Worm (Caenorhabditis elegans) whole organism, L2 larva: ENCODE data around the gene glb-20.

ENCODE experiments used
- C34F6.9 ChIP-seq: fragments of 150-350 bp; optimal IDR thresholded peaks from 2 replicates; lab custom pipeline; 2014; ENCODE audit warnings: missing biosample characterization, missing genetic modification characterization
- F13H6.1 ChIP-seq: sonication (generic microtip); optimal IDR thresholded peaks from 2 replicates; lab custom pipeline; 2016; ENCODE audit warnings: missing genetic modification characterization, missing compliant biosample characterization
- R02D3.7 ChIP-seq: fragments of 150-350 bp; optimal IDR thresholded peaks from 2 replicates; lab custom pipeline; 2014; ENCODE audit warnings: missing biosample characterization, missing genetic modification characterization
- Y55F3AM.14 ChIP-seq: fragments of 200-800 bp; sonication (Bioruptor generic); optimal IDR thresholded peaks from 2 replicates; lab custom pipeline; 2018; ENCODE audit warnings: mild to moderate bottlenecking, missing genetic modification characterization, missing compliant biosample characterization
- blmp-1 ChIP-seq: sonication (generic microtip); optimal IDR thresholded peaks from 2 replicates; lab custom pipeline; 2017; ENCODE audit warnings: missing genetic modification characterization, mild to moderate bottlenecking, missing compliant biosample characterization, antibody characterized with exemption, moderate library complexity; ENCODE audit not compliant: insufficient read depth
- ceh-16 ChIP-seq: fragments of 150-350 bp; optimal IDR thresholded peaks from 2 replicates; lab custom pipeline; 2014; ENCODE audit warnings: missing biosample characterization, missing genetic modification characterization
- ceh-82 ChIP-seq: fragments of 150-350 bp; optimal IDR thresholded peaks from 2 replicates; lab custom pipeline; 2014; ENCODE audit warnings: missing biosample characterization, missing genetic modification characterization
- crh-2 ChIP-seq: sonication (generic microtip); optimal IDR thresholded peaks from 2 replicates; lab custom pipeline; 2017; ENCODE audit warnings: missing biosample characterization, missing genetic modification characterization
- dmd-4 ChIP-seq: sonication (generic microtip); optimal IDR thresholded peaks from 2 replicates; lab custom pipeline; 2017; ENCODE audit warnings: missing biosample characterization, missing genetic modification characterization
- gmeb-1 ChIP-seq: fragments of 150-350 bp; optimal IDR thresholded peaks from 2 replicates; lab custom pipeline; 2014; ENCODE audit warnings: missing biosample characterization, missing genetic modification characterization
- lin-11 ChIP-seq: fragments of 150-350 bp; sonication (generic microtip); optimal IDR thresholded peaks from 2 replicates; lab custom pipeline; 2014; ENCODE audit warnings: missing biosample characterization, missing genetic modification characterization, inconsistent platforms, mixed read lengths
- lin-13 ChIP-seq: fragments of 150-350 bp; optimal IDR thresholded peaks from 2 replicates; lab custom pipeline; 2014; ENCODE audit warnings: missing biosample characterization, missing genetic modification reagents, missing genetic modification characterization
- lin-39 ChIP-seq: fragments of 150-350 bp; optimal IDR thresholded peaks from 2 replicates; lab custom pipeline; 2014; ENCODE audit warnings: missing biosample characterization, missing genetic modification reagents, missing genetic modification characterization
- lsy-2 ChIP-seq, 2 experiments: fragments of 150-350 bp in 1 of 2; sonication (generic microtip) in 1 of 2; optimal IDR thresholded peaks; 2 replicates each; lab custom pipeline; 2014 to 2017; ENCODE audit warnings: missing biosample characterization in 2 of 2, missing genetic modification characterization in 2 of 2
- mbf-1 ChIP-seq: sonication (generic microtip); optimal IDR thresholded peaks from 2 replicates; lab custom pipeline; 2017; ENCODE audit warnings: missing biosample characterization, missing genetic modification characterization
- nhr-10 ChIP-seq: sonication (generic microtip); optimal IDR thresholded peaks from 2 replicates; lab custom pipeline; 2017; ENCODE audit warnings: missing biosample characterization, missing genetic modification characterization
- nhr-11 ChIP-seq: fragments of 150-350 bp; optimal IDR thresholded peaks from 2 replicates; lab custom pipeline; 2014; ENCODE audit warnings: missing biosample characterization, missing genetic modification characterization
- nhr-12 ChIP-seq: fragments of 150-350 bp; optimal IDR thresholded peaks from 2 replicates; lab custom pipeline; 2014; ENCODE audit warnings: missing biosample characterization, missing genetic modification characterization
- nhr-129 ChIP-seq: fragments of 150-350 bp; optimal IDR thresholded peaks from 2 replicates; lab custom pipeline; 2014; ENCODE audit warnings: missing biosample characterization, missing genetic modification characterization
- nhr-23 ChIP-seq: fragments of 150-350 bp; optimal IDR thresholded peaks from 2 replicates; lab custom pipeline; 2014; ENCODE audit warnings: missing biosample characterization, missing genetic modification reagents, missing genetic modification characterization
- peb-1 ChIP-seq: fragments of 150-350 bp; optimal IDR thresholded peaks from 2 replicates; lab custom pipeline; 2014; ENCODE audit warnings: missing biosample characterization, missing genetic modification characterization
- skn-1 ChIP-seq: sonication (generic microtip); optimal IDR thresholded peaks from 2 replicates; lab custom pipeline; 2017; ENCODE audit warnings: missing biosample characterization, missing genetic modification characterization
- sma-9 ChIP-seq, 2 experiments: fragments of 150-350 bp in 1 of 2; sonication (generic microtip) in 1 of 2; optimal IDR thresholded peaks; 2 replicates each; lab custom pipeline; 2014 to 2016; ENCODE audit warnings: missing genetic modification characterization in 2 of 2, mild to moderate bottlenecking in 1 of 2, missing biosample characterization in 1 of 2, missing compliant biosample characterization in 1 of 2, missing genetic modification reagents in 1 of 2, moderate library complexity in 1 of 2
- snpc-4 ChIP-seq: fragments of 150-350 bp; optimal IDR thresholded peaks from 2 replicates; lab custom pipeline; 2014; ENCODE audit warnings: missing biosample characterization, missing genetic modification characterization
- unc-39 ChIP-seq: fragments of 150-350 bp; optimal IDR thresholded peaks from 2 replicates; lab custom pipeline; 2014; ENCODE audit warnings: missing biosample characterization, missing genetic modification characterization
- unc-62 ChIP-seq: fragments of 150-350 bp; optimal IDR thresholded peaks from 2 replicates; lab custom pipeline; 2014; ENCODE audit warnings: missing biosample characterization, missing genetic modification reagents, missing genetic modification characterization
- zag-1 ChIP-seq: fragments of 150-350 bp; optimal IDR thresholded peaks from 2 replicates; lab custom pipeline; 2014; ENCODE audit warnings: missing biosample characterization, missing genetic modification characterization
- ztf-1 ChIP-seq: fragments of 200-800 bp; sonication (Bioruptor generic); conservative IDR thresholded peaks from 2 replicates; pipeline ENCODE4 v1.3.6; 2022; ENCODE audit warnings: missing genetic modification characterization, missing compliant biosample characterization
- ztf-11 ChIP-seq: sonication (generic microtip); optimal IDR thresholded peaks from 2 replicates; lab custom pipeline; 2017; ENCODE audit warnings: missing biosample characterization, missing genetic modification characterization

The glb-20 gene

DNA sequence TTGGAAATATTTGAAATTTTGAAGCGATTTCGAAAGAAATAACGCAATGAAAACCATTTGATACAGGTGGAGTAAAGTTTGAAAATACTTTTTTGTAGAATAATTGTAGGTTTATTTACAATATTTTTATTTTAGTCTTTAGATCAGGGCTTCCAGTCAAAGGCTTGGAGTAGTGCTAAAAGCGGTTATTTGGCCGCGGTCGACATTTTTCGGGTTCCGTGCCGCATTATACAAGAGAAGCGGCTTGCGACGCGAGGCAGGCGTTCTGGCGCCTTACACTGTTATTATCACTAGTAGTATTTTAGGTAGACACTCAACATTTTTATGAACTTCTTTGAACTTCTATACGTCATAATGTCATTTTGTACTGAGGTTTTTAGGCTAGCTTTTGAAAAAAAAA is 49.5 kb downstream of the glb-20 start:
- no peak for TF ChIP-seq ceh-82 (tag; lab: Kevin White, UChicago)
- no peak for TF ChIP-seq unc-39 (tag; lab: Kevin White, UChicago)
- no peak for TF ChIP-seq C34F6.9 (tag; lab: Kevin White, UChicago)
- no peak for TF ChIP-seq zag-1 (tag; lab: Kevin White, UChicago)
- TF ChIP-seq lin-11 (tag; lab: Kevin White, UChicago) = no peak
- TF ChIP-seq nhr-11 (tag; lab: Kevin White, UChicago) = no peak
- peak; percentile 43 for TF ChIP-seq snpc-4
- TF ChIP-seq mbf-1 (tag; lab: Kevin White, UChicago) = no peak
- no peak for TF ChIP-seq lsy-2 (tag; optimal IDR thresholded peaks at IDR 0.05; lab: Kevin White, UChicago)
- TF ChIP-seq peb-1 (tag; lab: Kevin White, UChicago) = no peak
- TF ChIP-seq sma-9 (GFP tag; optimal IDR thresholded peaks at IDR 0.05; lab: Kevin White, UChicago) = peak; percentile 5
- TF ChIP-seq sma-9 (tag; optimal IDR thresholded peaks at IDR 0.05; lab: Kevin White, UChicago) = no peak
- no peak for TF ChIP-seq skn-1
- TF ChIP-seq crh-2 (tag; lab: Kevin White, UChicago) = no peak
- TF ChIP-seq unc-62 (GFP tag; lab: Kevin White, UChicago) = no peak
- no peak for TF ChIP-seq lin-13 (GFP tag; lab: Kevin White, UChicago)
- no peak for TF ChIP-seq gmeb-1
- TF ChIP-seq, all 48 proteins: peak for 2

DNA sequence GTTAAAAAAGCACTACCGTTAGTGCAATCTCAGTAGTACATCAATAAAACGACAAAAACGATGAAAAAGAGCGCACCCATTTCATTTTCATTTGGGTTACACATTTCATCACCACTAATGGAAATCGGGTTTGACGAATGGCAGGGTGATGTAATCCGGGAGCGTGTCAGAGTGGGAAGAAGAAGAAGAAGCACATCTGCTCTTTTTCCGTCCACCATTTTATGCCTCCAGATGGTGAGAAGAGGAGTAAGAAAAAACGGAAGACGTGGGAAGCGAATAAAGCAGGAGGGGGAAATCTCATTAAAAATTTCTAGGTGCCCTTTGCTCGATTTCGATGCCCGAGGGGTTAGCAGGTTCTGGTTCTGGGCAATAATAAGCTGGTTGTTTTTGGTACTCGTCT is 49.9 kb downstream of the glb-20 start:
- no peak for TF ChIP-seq lsy-2 (tag; optimal IDR thresholded peaks at IDR 0.05; lab: Kevin White, UChicago)
- no peak for TF ChIP-seq nhr-10
- no peak for TF ChIP-seq nhr-12 (tag; lab: Kevin White, UChicago)
- peak; percentile 21 for TF ChIP-seq nhr-129

DNA sequence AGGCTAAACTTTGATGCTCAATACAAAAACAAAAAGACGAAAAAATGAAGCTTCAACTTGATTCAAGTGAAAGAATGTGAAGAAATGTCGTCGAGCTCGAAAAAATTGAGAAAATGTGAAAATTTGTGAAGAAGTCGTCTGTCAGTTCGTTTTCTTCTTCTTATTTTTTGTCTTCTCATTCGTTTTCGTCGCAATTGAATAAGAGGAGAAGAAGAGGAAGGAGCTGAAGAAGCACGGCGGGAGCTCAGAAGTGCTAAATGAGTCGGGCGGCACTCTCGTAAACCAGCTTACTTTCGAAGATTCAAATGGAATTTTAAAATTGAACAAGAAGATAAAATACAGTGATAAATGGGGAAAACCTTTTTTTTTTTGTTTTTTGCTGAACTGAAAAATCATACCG is 50.8 kb downstream of the glb-20 start:
- no peak for TF ChIP-seq nhr-129
- no peak for TF ChIP-seq R02D3.7

DNA sequence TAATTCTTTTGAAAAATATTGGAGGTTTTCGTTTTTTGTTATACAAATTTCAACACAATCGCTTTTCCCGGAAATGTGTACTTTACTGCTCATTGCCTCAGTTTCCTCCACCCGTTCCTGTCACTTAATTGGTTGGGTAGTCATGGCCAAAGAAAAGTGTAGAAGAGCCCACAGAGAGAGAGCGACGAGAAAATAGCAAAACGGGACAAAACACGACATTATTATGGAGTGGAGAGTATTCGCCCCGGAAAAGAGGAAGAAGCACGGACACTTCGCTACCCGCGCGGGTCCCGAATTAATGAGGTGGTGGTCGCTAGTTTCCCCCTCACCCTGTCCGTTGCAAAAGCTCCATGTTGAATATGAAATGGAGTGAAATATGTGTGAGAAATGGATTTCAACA is 52.1 kb downstream of the glb-20 start:
- TF ChIP-seq mbf-1 (tag; lab: Kevin White, UChicago) (no peak), nhr-11 (tag; lab: Kevin White, UChicago) (no peak), ztf-1 (no peak), snpc-4 (no peak), F13H6.1 (tag; lab: Kevin White, UChicago) (no peak), lin-39 (no peak), lin-11 (tag; lab: Kevin White, UChicago) (no peak), Y55F3AM.14 (GFP tag; lab: Kevin White, UChicago) (no peak), nhr-10 (no peak), blmp-1 (no peak), ztf-11 (tag; lab: Kevin White, UChicago) (no peak), skn-1 (no peak), sma-9 (GFP tag; optimal IDR thresholded peaks at IDR 0.05; lab: Kevin White, UChicago) (no peak), sma-9 (tag; optimal IDR thresholded peaks at IDR 0.05; lab: Kevin White, UChicago) (no peak), nhr-129 (no peak), dmd-4 (tag; lab: Kevin White, UChicago) (no peak), unc-62 (GFP tag; lab: Kevin White, UChicago) (no peak), nhr-23 (tag; lab: Kevin White, UChicago) (no peak), ceh-16 (no peak)
- TF ChIP-seq, all 48 proteins: peak for 0
